Worm (Caenorhabditis elegans) whole organism, L1 larva: ENCODE data around the gene T14G8.4.

ENCODE experiments used
- C16A3.4 ChIP-seq: fragments of 150-350 bp; optimal IDR thresholded peaks from 2 replicates; lab custom pipeline; 2014; ENCODE audit warnings: missing biosample characterization, missing genetic modification characterization
- C34B4.2 ChIP-seq: sonication (generic microtip); optimal IDR thresholded peaks from 2 replicates; lab custom pipeline; 2017; ENCODE audit warnings: mild to moderate bottlenecking, missing genetic modification characterization, missing compliant biosample characterization
- aha-1 ChIP-seq: fragments of 150-350 bp; optimal IDR thresholded peaks from 2 replicates; lab custom pipeline; 2014; ENCODE audit warnings: missing biosample characterization, missing genetic modification characterization
- blmp-1 ChIP-seq: fragments of 150-350 bp; optimal IDR thresholded peaks from 2 replicates; lab custom pipeline; 2014; ENCODE audit warnings: missing biosample characterization, missing genetic modification characterization
- ceh-82 ChIP-seq, 3 experiments: fragments of 150-350 bp in 1 of 3; sonication (generic microtip) in 2 of 3; optimal IDR thresholded peaks; 2 replicates each; lab custom pipeline; 2014 to 2017; ENCODE audit warnings: missing biosample characterization in 3 of 3, missing genetic modification characterization in 3 of 3
- ceh-90 ChIP-seq: sonication (generic microtip); optimal IDR thresholded peaks from 2 replicates; lab custom pipeline; 2016; ENCODE audit warnings: missing genetic modification characterization, missing compliant biosample characterization
- dsc-1 ChIP-seq: sonication (generic microtip); optimal IDR thresholded peaks from 2 replicates; lab custom pipeline; 2016; ENCODE audit warnings: mild to moderate bottlenecking, missing genetic modification characterization, missing compliant biosample characterization
- efl-1 ChIP-seq, 4 experiments: fragments of 150-350 bp; optimal IDR thresholded peaks in 3 of 4; peaks in 1 of 4; 1 replicate in 1 of 4; 2 replicates in 3 of 4; lab custom pipeline; 2014; ENCODE audit warnings: missing biosample characterization in 2 of 4, missing genetic modification characterization in 2 of 4, missing genetic modification reagents in 2 of 4
- elt-2 ChIP-seq: sonication (generic microtip); optimal IDR thresholded peaks from 2 replicates; lab custom pipeline; 2016; ENCODE audit warnings: missing genetic modification characterization, mild to moderate bottlenecking, inconsistent platforms, missing compliant biosample characterization, missing genetic modification reagents
- fkh-10 ChIP-seq: sonication (generic microtip); optimal IDR thresholded peaks from 2 replicates; lab custom pipeline; 2017; ENCODE audit warnings: missing biosample characterization, missing genetic modification reagents, missing genetic modification characterization
- fkh-4 ChIP-seq: sonication (generic microtip); optimal IDR thresholded peaks from 2 replicates; lab custom pipeline; 2016; ENCODE audit warnings: missing compliant biosample characterization, missing genetic modification characterization, borderline replicate concordance
- irx-1 ChIP-seq: sonication (generic microtip); optimal IDR thresholded peaks from 2 replicates; lab custom pipeline; 2016; ENCODE audit warnings: missing genetic modification characterization, missing compliant biosample characterization
- isw-1 ChIP-seq: fragments of 200-800 bp; sonication (Bioruptor generic); IDR thresholded peaks from 2 replicates; pipeline ENCODE4 v1.3.6; 2022; ENCODE audit warnings: missing genetic modification characterization, missing compliant biosample characterization
- jun-1 ChIP-seq: fragments of 150-350 bp; optimal IDR thresholded peaks from 2 replicates; lab custom pipeline; 2014; ENCODE audit warnings: missing biosample characterization, missing genetic modification reagents, missing genetic modification characterization
- lin-13 ChIP-seq: fragments of 150-350 bp; optimal IDR thresholded peaks from 2 replicates; lab custom pipeline; 2014; ENCODE audit warnings: missing biosample characterization, missing genetic modification reagents, missing genetic modification characterization
- lin-14 ChIP-seq: fragments of 200-800 bp; sonication (Bioruptor generic); optimal IDR thresholded peaks from 2 replicates; lab custom pipeline; 2018; ENCODE audit warnings: mild to moderate bottlenecking, missing genetic modification characterization, moderate library complexity, missing compliant biosample characterization
- lin-35 ChIP-seq, 2 experiments: fragments of 150-350 bp; optimal IDR thresholded peaks; 2 replicates each; lab custom pipeline; 2014; ENCODE audit warnings: missing biosample characterization in 2 of 2, missing genetic modification characterization in 2 of 2, missing genetic modification reagents in 2 of 2
- lir-3 ChIP-seq: sonication (generic microtip); optimal IDR thresholded peaks from 2 replicates; lab custom pipeline; 2016; ENCODE audit warnings: mild to moderate bottlenecking, missing genetic modification characterization, moderate library complexity, missing compliant biosample characterization; ENCODE audit not compliant: poor library complexity
- lsy-2 ChIP-seq, 2 experiments: fragments of 150-350 bp; optimal IDR thresholded peaks; 2 replicates each; lab custom pipeline; 2014; ENCODE audit warnings: missing biosample characterization in 2 of 2, missing genetic modification characterization in 2 of 2
- mdl-1 ChIP-seq, 2 experiments: fragments of 150-350 bp; optimal IDR thresholded peaks; 2 replicates each; lab custom pipeline; 2014 to 2017; ENCODE audit warnings: missing biosample characterization in 2 of 2, missing genetic modification characterization in 2 of 2, inconsistent platforms in 1 of 2
- mef-2 ChIP-seq: fragments of 150-350 bp; optimal IDR thresholded peaks from 2 replicates; lab custom pipeline; 2014; ENCODE audit warnings: missing biosample characterization, missing genetic modification characterization
- mep-1 ChIP-seq: fragments of 150-350 bp; optimal IDR thresholded peaks from 2 replicates; lab custom pipeline; 2014; ENCODE audit warnings: missing biosample characterization, missing genetic modification characterization
- nhr-71 ChIP-seq: sonication (generic microtip); optimal IDR thresholded peaks from 2 replicates; lab custom pipeline; 2016; ENCODE audit warnings: mild to moderate bottlenecking, missing genetic modification characterization, moderate library complexity, missing compliant biosample characterization
- nhr-76 ChIP-seq: sonication (generic microtip); optimal IDR thresholded peaks from 2 replicates; lab custom pipeline; 2017; ENCODE audit warnings: missing biosample characterization, missing genetic modification characterization
- nhr-77 ChIP-seq: fragments of 150-350 bp; optimal IDR thresholded peaks from 2 replicates; lab custom pipeline; 2014; ENCODE audit warnings: missing biosample characterization, missing genetic modification characterization
- nhr-85 ChIP-seq: sonication (generic microtip); peaks from one replicate; lab custom pipeline; 2016; ENCODE audit warnings: missing genetic modification characterization, inconsistent platforms, missing compliant biosample characterization
- pqm-1 ChIP-seq: sonication (generic microtip); optimal IDR thresholded peaks from 3 replicates; lab custom pipeline; 2017; ENCODE audit warnings: missing biosample characterization, missing genetic modification characterization
- rnt-1 ChIP-seq: sonication (generic microtip); optimal IDR thresholded peaks from 2 replicates; lab custom pipeline; 2016; ENCODE audit warnings: mild to moderate bottlenecking, missing genetic modification characterization, moderate library complexity, missing compliant biosample characterization
- snpc-4 ChIP-seq: fragments of 150-350 bp; optimal IDR thresholded peaks from 2 replicates; lab custom pipeline; 2014; ENCODE audit warnings: missing biosample characterization, missing genetic modification characterization
- snu-23 ChIP-seq: sonication (generic microtip); optimal IDR thresholded peaks from 2 replicates; lab custom pipeline; 2016; ENCODE audit warnings: missing genetic modification characterization, missing compliant biosample characterization
- sox-4 ChIP-seq: sonication (generic microtip); optimal IDR thresholded peaks from 2 replicates; lab custom pipeline; 2016; ENCODE audit warnings: missing genetic modification characterization, missing compliant biosample characterization
- sptf-1 ChIP-seq: fragments of 150-350 bp; optimal IDR thresholded peaks from 2 replicates; lab custom pipeline; 2014; ENCODE audit warnings: missing biosample characterization, missing genetic modification characterization
- tbx-2 ChIP-seq: sonication (generic microtip); optimal IDR thresholded peaks from 2 replicates; lab custom pipeline; 2016; ENCODE audit warnings: missing genetic modification characterization, missing compliant biosample characterization
- vab-15 ChIP-seq: sonication (generic microtip); optimal IDR thresholded peaks from 2 replicates; lab custom pipeline; 2017; ENCODE audit warnings: missing genotype, mild to moderate bottlenecking, missing genetic modification characterization, missing compliant biosample characterization
- zag-1 ChIP-seq: fragments of 150-350 bp; optimal IDR thresholded peaks from 2 replicates; lab custom pipeline; 2014; ENCODE audit warnings: missing biosample characterization, missing genetic modification characterization
- zip-4 ChIP-seq: fragments of 200-800 bp; sonication (Bioruptor generic); optimal IDR thresholded peaks from 2 replicates; lab custom pipeline; 2018; ENCODE audit warnings: mild to moderate bottlenecking, missing genetic modification characterization, moderate library complexity, missing compliant biosample characterization
- ztf-11 ChIP-seq, 2 experiments: sonication (generic microtip); optimal IDR thresholded peaks; 2 replicates each; lab custom pipeline; 2016 to 2017; ENCODE audit warnings: missing genetic modification characterization in 2 of 2, missing biosample characterization in 1 of 2, missing compliant biosample characterization in 1 of 2
- ztf-4 ChIP-seq: fragments of 150-350 bp; optimal IDR thresholded peaks from 2 replicates; lab custom pipeline; 2014; ENCODE audit warnings: missing biosample characterization, missing genetic modification characterization

The T14G8.4 gene

DNA sequence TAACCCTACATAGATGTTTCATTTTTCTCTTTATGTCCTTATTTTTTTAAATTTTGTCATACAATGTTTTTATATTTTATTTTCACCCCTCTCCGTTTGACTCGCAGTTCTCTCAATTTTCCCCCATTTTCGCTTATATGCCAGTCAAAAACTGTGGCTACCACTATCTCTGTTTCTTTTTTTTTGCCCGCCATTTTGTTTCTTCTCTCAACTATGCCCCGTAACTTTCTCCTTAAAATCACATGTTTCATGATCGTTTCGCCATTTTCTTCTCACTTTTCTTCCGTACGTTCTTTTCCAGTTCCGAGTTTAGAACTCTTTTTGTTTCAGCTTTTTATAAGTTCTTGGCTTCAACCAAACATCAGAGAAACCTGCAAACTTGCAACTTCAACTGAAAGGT lies 43.8 kb upstream of the T14G8.4 start, which contains the start of gene pqn-18 (continued):
- TF ChIP-seq elt-2: no peak
- no peak for TF ChIP-seq lin-13
- no peak for TF ChIP-seq nhr-76 (tag; lab: Kevin White, UChicago)
- TF ChIP-seq nhr-85: no peak
- TF ChIP-seq sox-4 (tag; lab: Kevin White, UChicago): no peak
- TF ChIP-seq, all 84 proteins: peak for 6

DNA sequence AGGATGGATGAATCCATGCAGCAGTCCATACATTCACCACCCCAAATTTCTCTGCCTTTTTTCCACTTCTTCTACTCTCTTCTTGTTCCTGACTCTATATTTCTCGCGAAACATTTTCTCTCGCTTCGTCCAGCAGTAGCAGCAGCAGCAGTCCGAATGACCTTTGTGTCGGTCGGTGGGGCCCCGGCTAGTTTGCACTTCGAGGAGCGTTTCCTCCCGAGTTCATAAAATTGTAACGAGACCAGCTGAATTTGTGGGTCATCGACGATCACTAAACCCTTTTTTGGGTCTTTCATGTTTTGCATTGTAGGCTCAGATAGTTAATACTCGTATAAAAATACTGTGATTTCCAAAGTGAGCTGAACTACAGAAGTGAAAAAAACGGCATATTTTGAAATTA lies 40.1 kb upstream of the T14G8.4 start:
- TF ChIP-seq ceh-82 (tag; optimal IDR thresholded peaks at IDR 0.05; lab: Kevin White, UChicago) (peak in 1 of 3 experiments; percentile 7), pqm-1 (tag; lab: Kevin White, UChicago) (no peak), vab-15 (tag; lab: Kevin White, UChicago) (no peak), dsc-1 (tag; lab: Kevin White, UChicago) (peak; percentile 10), nhr-71 (tag; lab: Kevin White, UChicago) (no peak), lin-14 (GFP tag; lab: Kevin White, UChicago) (peak; percentile 48), snpc-4 (tag; lab: Kevin White, UChicago) (no peak), zip-4 (GFP tag; lab: Kevin White, UChicago) (no peak), fkh-10 (GFP tag; lab: Kevin White, UChicago) (no peak), elt-2 (no peak), lir-3 (tag; lab: Kevin White, UChicago) (no peak), ceh-90 (no peak), snu-23 (GFP tag; lab: Kevin White, UChicago) (no peak), nhr-76 (tag; lab: Kevin White, UChicago) (no peak), lsy-2 (tag; optimal IDR thresholded peaks at IDR 0.05; lab: Kevin White, UChicago) (peak in 1 of 2 experiments; percentile 15), lin-35 (GFP tag; optimal IDR thresholded peaks at IDR 0.05; lab: Kevin White, UChicago) (peak in 1 of 2 experiments; percentile 4), nhr-77 (tag; lab: Kevin White, UChicago) (no peak), blmp-1 (tag; lab: Kevin White, UChicago) (peak; percentile 57), tbx-2 (no peak), mdl-1 (tag; optimal IDR thresholded peaks at IDR 0.05; lab: Kevin White, UChicago) (peak in 1 of 2 experiments; percentile 22), rnt-1 (peak; percentile 31), zag-1 (tag; lab: Kevin White, UChicago) (no peak), sptf-1 (tag; lab: Kevin White, UChicago) (no peak), isw-1 (GFP tag; lab: Robert Waterston, UW) (no peak), jun-1 (tag; lab: Kevin White, UChicago) (no peak), C34B4.2 (tag; lab: Kevin White, UChicago) (no peak), mef-2 (no peak), fkh-4 (tag; lab: Kevin White, UChicago) (no peak), ztf-11 (tag; optimal IDR thresholded peaks at IDR 0.05; lab: Kevin White, UChicago) (no peak), lin-13 (no peak), ztf-4 (no peak), irx-1 (tag; lab: Kevin White, UChicago) (no peak), efl-1 (optimal IDR thresholded peaks at IDR 0.05; lab: Kevin White, UChicago) (no peak), efl-1 (GFP tag; optimal IDR thresholded peaks at IDR 0.05 in 1 of 2; lab: Kevin White, UChicago) (peak in 1 of 2 experiments; percentile 30)

- peak; percentile 51 for TF ChIP-seq lin-14 (GFP tag; lab: Kevin White, UChicago)
- no peak for TF ChIP-seq irx-1 (tag; lab: Kevin White, UChicago)
- no peak for TF ChIP-seq blmp-1 (tag; lab: Kevin White, UChicago)
- TF ChIP-seq vab-15 (tag; lab: Kevin White, UChicago): no peak
- TF ChIP-seq isw-1 (GFP tag; lab: Robert Waterston, UW): no peak
- peak in 1 of 3 experiments; percentile 5 for TF ChIP-seq ceh-82 (tag; optimal IDR thresholded peaks at IDR 0.05; lab: Kevin White, UChicago)
- TF ChIP-seq dsc-1 (tag; lab: Kevin White, UChicago): peak; percentile 9
- no peak for TF ChIP-seq lin-35 (GFP tag; optimal IDR thresholded peaks at IDR 0.05; lab: Kevin White, UChicago)
- TF ChIP-seq lsy-2 (tag; optimal IDR thresholded peaks at IDR 0.05; lab: Kevin White, UChicago): no peak
- no peak for TF ChIP-seq sox-4 (tag; lab: Kevin White, UChicago)
- peak; percentile 16 for TF ChIP-seq mep-1 (tag; lab: Kevin White, UChicago)
- TF ChIP-seq mdl-1 (tag; optimal IDR thresholded peaks at IDR 0.05; lab: Kevin White, UChicago): no peak
- no peak for TF ChIP-seq aha-1 (tag; lab: Kevin White, UChicago)
- TF ChIP-seq lir-3 (tag; lab: Kevin White, UChicago): no peak
- TF ChIP-seq C16A3.4: no peak
Measured at ce11 chrX:12902057-12902652, 38.5 kb upstream of the T14G8.4 start.
